Fruit fly (Drosophila melanogaster) whole organism, embryonic: ENCODE measurements around the gene veli.

Source experiments
- BEAF-32 ChIP-seq: fragments of 200-800 bp; sonication (Bioruptor generic); optimal IDR thresholded peaks from 3 replicates; lab custom pipeline; 2017; ENCODE audit warnings: missing biosample characterization, missing genetic modification characterization, mild to moderate bottlenecking, moderate library complexity, missing genetic modification reagents
- CG10209 ChIP-seq: fragments of 200-800 bp; sonication (Bioruptor generic); optimal IDR thresholded peaks from 3 replicates; lab custom pipeline; 2017; ENCODE audit warnings: missing biosample characterization, mild to moderate bottlenecking, missing genetic modification characterization, missing genetic modification reagents
- CG10565 ChIP-seq: fragments of 200-800 bp; sonication (Bioruptor generic); optimal IDR thresholded peaks from 3 replicates; lab custom pipeline; 2016; ENCODE audit warnings: missing biosample characterization, mild to moderate bottlenecking, missing genetic modification characterization
- CG11247 ChIP-seq: fragments of 200-800 bp; sonication (Bioruptor generic); IDR thresholded peaks from 2 replicates; pipeline ENCODE4 v1.3.6; 2022; ENCODE audit warnings: missing biosample characterization, missing genetic modification characterization
- CG12071 ChIP-seq: fragments of 200-800 bp; sonication (Bioruptor generic); optimal IDR thresholded peaks from 3 replicates; lab custom pipeline; 2018; ENCODE audit warnings: missing biosample characterization, mild to moderate bottlenecking, missing genetic modification characterization
- CG15514 ChIP-seq: fragments of 200-800 bp; sonication (Bioruptor generic); optimal IDR thresholded peaks from 3 replicates; lab custom pipeline; 2017; ENCODE audit warnings: missing biosample characterization, missing genetic modification characterization, mild to moderate bottlenecking, moderate library complexity, missing genetic modification reagents
- CG16813 ChIP-seq: fragments of 200-800 bp; sonication (Bioruptor generic); IDR thresholded peaks from 3 replicates; pipeline ENCODE4 v1.3.6; 2022; ENCODE audit warnings: missing biosample characterization, missing genetic modification characterization; ENCODE audit not compliant: partially characterized antibody
- CG17568 ChIP-seq: fragments of 200-800 bp; sonication (Bioruptor generic); optimal IDR thresholded peaks from 2 replicates; lab custom pipeline; 2018; ENCODE audit warnings: missing biosample characterization, mild to moderate bottlenecking, missing genetic modification characterization, moderate library complexity
- CG17829 ChIP-seq: fragments of 200-800 bp; optimal IDR thresholded peaks from 2 replicates; lab custom pipeline; 2019; ENCODE audit warnings: missing biosample characterization, mild to moderate bottlenecking, missing genetic modification characterization, moderate library complexity
- CG30020 ChIP-seq: fragments of 200-800 bp; optimal IDR thresholded peaks from 2 replicates; lab custom pipeline; 2019; ENCODE audit warnings: missing biosample characterization, mild to moderate bottlenecking, missing genetic modification characterization, moderate library complexity
- CG31388 ChIP-seq: fragments of 200-800 bp; sonication (Bioruptor generic); optimal IDR thresholded peaks from 2 replicates; lab custom pipeline; 2016; ENCODE audit warnings: missing biosample characterization, missing genetic modification characterization
- CG32532 ChIP-seq: fragments of 200-800 bp; sonication (Bioruptor generic); IDR thresholded peaks from 2 replicates; pipeline ENCODE4 v1.3.6; 2022; ENCODE audit warnings: missing biosample characterization, missing genetic modification characterization
- CG34422 ChIP-seq: fragments of 200-800 bp; sonication (Bioruptor generic); IDR thresholded peaks from 3 replicates; pipeline ENCODE4 v1.3.6; 2022; ENCODE audit warnings: missing biosample characterization, missing genetic modification characterization
- CG42726 ChIP-seq: fragments of 200-800 bp; sonication (Bioruptor generic); IDR thresholded peaks from 2 replicates; pipeline ENCODE4 v1.3.6; 2022; ENCODE audit warnings: missing biosample characterization, missing genetic modification characterization; ENCODE audit not compliant: partially characterized antibody
- CG6175 ChIP-seq: fragments of 200-800 bp; sonication (Bioruptor generic); IDR thresholded peaks from 3 replicates; pipeline ENCODE4 v1.3.6; 2022; ENCODE audit warnings: missing biosample characterization, missing genetic modification characterization
- CG7839 ChIP-seq: fragments of 200-800 bp; sonication (Bioruptor generic); optimal IDR thresholded peaks from 3 replicates; lab custom pipeline; 2018; ENCODE audit warnings: missing biosample characterization, mild to moderate bottlenecking, missing genetic modification characterization, moderate library complexity
- CG7963 ChIP-seq: fragments of 200-800 bp; sonication (Bioruptor generic); IDR thresholded peaks from 3 replicates; pipeline ENCODE4 v1.3.6; 2022; ENCODE audit warnings: missing biosample characterization, missing genetic modification characterization; ENCODE audit not compliant: partially characterized antibody
- CG8290 ChIP-seq, 3 experiments: fragments of 200-800 bp; sonication (Bioruptor generic); optimal IDR thresholded peaks; 2 replicates each; lab custom pipeline; 2016 to 2019; ENCODE audit warnings: missing biosample characterization in 3 of 3, missing genetic modification characterization in 3 of 3, mild to moderate bottlenecking in 2 of 3, moderate library complexity in 1 of 3
- CTCF ChIP-seq: fragments of 200-800 bp; sonication (Bioruptor generic); optimal IDR thresholded peaks from 2 replicates; lab custom pipeline; 2017; ENCODE audit warnings: missing biosample characterization, mild to moderate bottlenecking, missing genetic modification characterization, moderate library complexity
- CoRest ChIP-seq: fragments of 200-800 bp; sonication (Bioruptor generic); optimal IDR thresholded peaks from 3 replicates; lab custom pipeline; 2018; ENCODE audit warnings: missing biosample characterization, mild to moderate bottlenecking, missing genetic modification characterization, moderate library complexity
- Dref ChIP-seq: fragments of 200-800 bp; sonication (Bioruptor generic); IDR thresholded peaks from 2 replicates; pipeline ENCODE4 v1.3.6; 2022; ENCODE audit warnings: missing biosample characterization, missing genetic modification characterization
- E2f1 ChIP-seq: fragments of 200-800 bp; sonication (Bioruptor generic); IDR thresholded peaks from 2 replicates; pipeline ENCODE4 v1.3.6; 2022; ENCODE audit warnings: missing biosample characterization, missing genetic modification characterization
- HmgZ ChIP-seq: fragments of 200-800 bp; sonication (Bioruptor generic); optimal IDR thresholded peaks from 2 replicates; lab custom pipeline; 2018; ENCODE audit warnings: missing biosample characterization, mild to moderate bottlenecking, missing genetic modification characterization
- MBD-R2 ChIP-seq: fragments of 200-800 bp; sonication (Bioruptor generic); IDR thresholded peaks from 2 replicates; pipeline ENCODE4 v1.3.6; 2022; ENCODE audit warnings: missing biosample characterization, missing genetic modification characterization
- Mrtf ChIP-seq: fragments of 200-800 bp; sonication (Bioruptor generic); IDR thresholded peaks from 3 replicates; pipeline ENCODE4 v1.3.6; 2022; ENCODE audit warnings: missing biosample characterization, missing genetic modification characterization
- Myb ChIP-seq: fragments of 200-800 bp; sonication (Bioruptor generic); optimal IDR thresholded peaks from 2 replicates; lab custom pipeline; 2016; ENCODE audit warnings: missing biosample characterization, missing genetic modification characterization
- Oaz ChIP-seq: fragments of 200-800 bp; sonication (Bioruptor generic); IDR thresholded peaks from 2 replicates; pipeline ENCODE4 v1.3.6; 2022; ENCODE audit warnings: missing biosample characterization, missing genetic modification characterization
- Ptx1 ChIP-seq: fragments of 200-800 bp; sonication (Bioruptor generic); IDR thresholded peaks from 2 replicates; pipeline ENCODE4 v1.3.6; 2022; ENCODE audit warnings: missing biosample characterization, missing genetic modification characterization
- Scr ChIP-seq: fragments of 200-800 bp; sonication (Bioruptor generic); IDR thresholded peaks from 2 replicates; pipeline ENCODE4 v1.3.6; 2022; ENCODE audit warnings: missing biosample characterization, missing genetic modification characterization; ENCODE audit not compliant: partially characterized antibody
- Xrp1 ChIP-seq: fragments of 200-800 bp; sonication (Bioruptor generic); IDR thresholded peaks from 2 replicates; pipeline ENCODE4 v1.3.6; 2022; ENCODE audit warnings: missing biosample characterization, missing genetic modification characterization
- ap ChIP-seq: fragments of 200-800 bp; sonication (Bioruptor generic); IDR thresholded peaks from 2 replicates; pipeline ENCODE4 v1.3.6; 2022; ENCODE audit warnings: missing biosample characterization, missing genetic modification characterization
- chinmo ChIP-seq: fragments of 200-800 bp; sonication (Bioruptor generic); IDR thresholded peaks from 4 replicates; pipeline ENCODE4 v1.3.6; 2022; ENCODE audit warnings: missing biosample characterization, missing genetic modification characterization; ENCODE audit not compliant: partially characterized antibody
- dysf ChIP-seq: fragments of 200-800 bp; sonication (Bioruptor generic); IDR thresholded peaks from 3 replicates; pipeline ENCODE4 v1.3.6; 2022; ENCODE audit warnings: missing biosample characterization, missing genetic modification characterization
- emc ChIP-seq: fragments of 200-800 bp; sonication (Bioruptor generic); optimal IDR thresholded peaks from 2 replicates; lab custom pipeline; 2016; ENCODE audit warnings: missing biosample characterization, missing genetic modification characterization
- ftz-f1 ChIP-seq: fragments of 200-800 bp; sonication (Bioruptor generic); optimal IDR thresholded peaks from 2 replicates; lab custom pipeline; 2016; ENCODE audit warnings: missing biosample characterization, missing genetic modification characterization
- fu2 ChIP-seq: fragments of 200-800 bp; sonication (Bioruptor generic); optimal IDR thresholded peaks from 2 replicates; lab custom pipeline; 2016; ENCODE audit warnings: missing biosample characterization, missing genetic modification characterization
- gfzf ChIP-seq: fragments of 200-800 bp; sonication (Bioruptor generic); optimal IDR thresholded peaks from 2 replicates; lab custom pipeline; 2016; ENCODE audit warnings: missing biosample characterization, mild to moderate bottlenecking, missing genetic modification characterization, moderate library complexity
- gsb-n ChIP-seq: fragments of 200-800 bp; sonication (Bioruptor generic); optimal IDR thresholded peaks from 3 replicates; lab custom pipeline; 2018; ENCODE audit warnings: missing biosample characterization, mild to moderate bottlenecking, missing genetic modification characterization
- hb ChIP-seq: fragments of 200-800 bp; sonication (Bioruptor generic); IDR thresholded peaks from 3 replicates; pipeline ENCODE4 v1.3.6; 2022; ENCODE audit warnings: missing biosample characterization, missing genetic modification characterization; ENCODE audit not compliant: partially characterized antibody
- knrl ChIP-seq: fragments of 200-800 bp; sonication (Bioruptor generic); IDR thresholded peaks from 3 replicates; pipeline ENCODE4 v1.3.6; 2022; ENCODE audit warnings: missing biosample characterization, missing genetic modification characterization; ENCODE audit not compliant: partially characterized antibody
- lola ChIP-seq, 3 experiments: fragments of >200 bp in 2 of 3; fragments of 200-800 bp in 1 of 3; sonication (Bioruptor generic) in 1 of 3; optimal IDR thresholded peaks; 2 replicates each; lab custom pipeline; 2017 to 2019; ENCODE audit warnings: missing biosample characterization in 3 of 3, missing genetic modification characterization in 3 of 3, mild to moderate bottlenecking in 1 of 3, moderate library complexity in 1 of 3
- nmo ChIP-seq: fragments of 200-800 bp; sonication (Bioruptor generic); optimal IDR thresholded peaks from 2 replicates; lab custom pipeline; 2018; ENCODE audit warnings: missing biosample characterization, mild to moderate bottlenecking, missing genetic modification characterization, moderate library complexity
- pfk ChIP-seq: fragments of 200-800 bp; sonication (Bioruptor generic); optimal IDR thresholded peaks from 2 replicates; lab custom pipeline; 2018; ENCODE audit warnings: missing biosample characterization, mild to moderate bottlenecking, missing genetic modification characterization, moderate library complexity
- pnt ChIP-seq: fragments of 200-800 bp; sonication (Bioruptor generic); optimal IDR thresholded peaks from 3 replicates; lab custom pipeline; 2016; ENCODE audit warnings: missing biosample characterization, missing genetic modification characterization
- pzg ChIP-seq: fragments of 200-800 bp; sonication (Bioruptor generic); optimal IDR thresholded peaks from 3 replicates; lab custom pipeline; 2018; ENCODE audit warnings: missing biosample characterization, mild to moderate bottlenecking, missing genetic modification characterization, moderate library complexity
- ro ChIP-seq: fragments of 200-800 bp; sonication (Bioruptor generic); IDR thresholded peaks from 2 replicates; pipeline ENCODE4 v1.3.6; 2022; ENCODE audit warnings: missing biosample characterization, missing genetic modification characterization
- slp2 ChIP-seq: fragments of 200-800 bp; sonication (Bioruptor generic); optimal IDR thresholded peaks from 2 replicates; lab custom pipeline; 2016; ENCODE audit warnings: missing biosample characterization, missing genetic modification characterization
- sna ChIP-seq: fragments of 200-800 bp; sonication (Bioruptor generic); IDR thresholded peaks from 2 replicates; pipeline ENCODE4 v1.3.6; 2022; ENCODE audit warnings: missing biosample characterization, missing genetic modification characterization; ENCODE audit not compliant: partially characterized antibody
- sqz ChIP-seq: fragments of 200-800 bp; sonication (Bioruptor generic); optimal IDR thresholded peaks from 3 replicates; lab custom pipeline; 2018; ENCODE audit warnings: missing biosample characterization, mild to moderate bottlenecking, missing genetic modification characterization
- vvl ChIP-seq: fragments of 200-800 bp; sonication (Bioruptor generic); IDR thresholded peaks from 2 replicates; pipeline ENCODE4 v1.3.6; 2022; ENCODE audit warnings: missing biosample characterization, missing genetic modification characterization

The veli gene

DNA sequence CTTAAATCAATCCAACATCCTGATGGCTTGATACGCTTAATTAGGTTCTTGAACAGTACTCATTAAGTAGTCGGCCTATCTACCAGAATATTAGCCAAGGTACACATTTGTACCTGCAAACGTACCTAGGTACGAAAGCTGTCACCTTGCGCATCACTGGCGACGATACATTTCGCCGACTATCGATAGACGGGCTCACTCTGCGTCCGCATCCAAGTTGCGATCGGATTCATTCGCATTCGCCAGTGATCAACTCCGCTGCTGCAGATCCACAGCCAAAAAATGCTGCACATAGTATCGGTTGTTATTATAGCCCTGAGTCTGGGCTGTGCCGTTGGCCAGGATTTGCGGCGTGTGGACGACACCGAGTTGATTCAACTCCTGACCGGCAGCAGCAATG is 17.9 kb downstream of the veli start, which contains the start of gene CG11790 (continued):
- peak; percentile 74 for TF ChIP-seq BEAF-32
- peak; percentile 61; the same call in 2 of the 3 replicates for TF ChIP-seq hb (GFP tag; lab: Robert Waterston, UW)
- TF ChIP-seq CG31388 (GFP tag; lab: Kevin White, UChicago): no peak
- TF ChIP-seq CG6175: no peak
- no peak for TF ChIP-seq lola (GFP tag; optimal IDR thresholded peaks at IDR 0.05; lab: Kevin White, UChicago)
- peak; percentile 46 for TF ChIP-seq HmgZ
- TF ChIP-seq CG10565 (GFP tag; lab: Kevin White, UChicago): no peak
- TF ChIP-seq ro (GFP tag; lab: Robert Waterston, UW): no peak
- no peak for TF ChIP-seq CG12071 (GFP tag; lab: Kevin White, UChicago)
- TF ChIP-seq CG17829 (tag; lab: Kevin White, UChicago): peak; percentile 7
- no peak for TF ChIP-seq nmo
- peak; percentile 69 for TF ChIP-seq ftz-f1 (GFP tag; lab: Kevin White, UChicago)
- peak; percentile 80 for TF ChIP-seq Dref (GFP tag; lab: Robert Waterston, UW)
- TF ChIP-seq Oaz: no peak
- no peak for TF ChIP-seq ap (GFP tag; lab: Robert Waterston, UW)
- TF ChIP-seq CG7839 (tag; lab: Kevin White, UChicago): no peak
- TF ChIP-seq CG30020 (tag; lab: Kevin White, UChicago): no peak
- peak; percentile 25; the same call in 1 of the 2 replicates for TF ChIP-seq Xrp1 (GFP tag; lab: Robert Waterston, UW)
- TF ChIP-seq CG10209 (GFP tag; lab: Kevin White, UChicago): no peak
- TF ChIP-seq CG34422 (GFP tag; lab: Robert Waterston, UW): no peak
- TF ChIP-seq fu2: no peak
- no peak for TF ChIP-seq dysf (GFP tag; lab: Robert Waterston, UW)
- no peak for TF ChIP-seq CTCF (GFP tag; lab: Kevin White, UChicago)
- TF ChIP-seq Mrtf (GFP tag; lab: Robert Waterston, UW): no peak
- no peak for TF ChIP-seq pnt (GFP tag; lab: Kevin White, UChicago)
- TF ChIP-seq knrl: peak; percentile 73; the same call in 1 of the 3 replicates
- peak; percentile 63 for TF ChIP-seq pzg
- TF ChIP-seq CG8290 (GFP tag; optimal IDR thresholded peaks at IDR 0.05; lab: Kevin White, UChicago): no peak
- TF ChIP-seq CG8290 (tag; optimal IDR thresholded peaks at IDR 0.05; lab: Kevin White, UChicago): peak in 1 of 2 experiments; percentile 78
- peak; percentile 70; the same call in 1 of the 2 replicates for TF ChIP-seq CG42726 (GFP tag; lab: Robert Waterston, UW)
- 0 out of 4 replicates have a peak, but pooled peaks have one; percentile 42 for TF ChIP-seq chinmo (GFP tag; lab: Robert Waterston, UW)
- no peak for TF ChIP-seq E2f1 (GFP tag; lab: Robert Waterston, UW)
- peak; percentile 75 for TF ChIP-seq CG15514
- peak; percentile 85 for TF ChIP-seq CG7963 (GFP tag; lab: Robert Waterston, UW)
- peak; percentile 20; the same call in 1 of the 2 replicates for TF ChIP-seq vvl (GFP tag; lab: Robert Waterston, UW)
- peak; percentile 43; the same call in 1 of the 2 replicates for TF ChIP-seq CG32532
- TF ChIP-seq sqz (GFP tag; lab: Kevin White, UChicago): no peak
- peak; percentile 11 for TF ChIP-seq Myb
- TF ChIP-seq CG16813 (GFP tag; lab: Robert Waterston, UW): peak; percentile 66
- no peak for TF ChIP-seq Ptx1 (GFP tag; lab: Robert Waterston, UW)
- TF ChIP-seq sna (GFP tag; lab: Robert Waterston, UW): peak; percentile 75
- peak; percentile 84 for TF ChIP-seq MBD-R2 (GFP tag; lab: Robert Waterston, UW)
- peak; percentile 8 for TF ChIP-seq pfk (GFP tag; lab: Kevin White, UChicago)
- TF ChIP-seq Scr: peak; percentile 77
- TF ChIP-seq CG17568: no peak
- TF ChIP-seq emc (GFP tag; lab: Kevin White, UChicago): no peak
- TF ChIP-seq CG11247 (GFP tag; lab: Robert Waterston, UW): no peak
- TF ChIP-seq gfzf (GFP tag; lab: Kevin White, UChicago): peak; percentile 25
- TF ChIP-seq slp2: no peak
- no peak for TF ChIP-seq gsb-n (tag; lab: Kevin White, UChicago)
- TF ChIP-seq CoRest (tag; lab: Kevin White, UChicago): peak; percentile 3
